Fruit fly (Drosophila melanogaster) whole organism, wandering third instar larva: ENCODE data around the gene Rsbp15.
A peak's percentile ranks its signal among the peaks of the same experiment; 100 is the strongest.

Experiments
- Abd-B ChIP-seq: fragments of >200 bp; optimal IDR thresholded peaks from 2 replicates; lab custom pipeline; 2017; ENCODE audit warnings: missing biosample characterization, missing genetic modification characterization
- CG32264 ChIP-seq: fragments of 200-800 bp; sonication (Bioruptor generic); optimal IDR thresholded peaks from 2 replicates; lab custom pipeline; 2016; ENCODE audit warnings: missing biosample characterization, missing genetic modification characterization
- CG9705 ChIP-seq: fragments of 200-800 bp; sonication (Bioruptor generic); optimal IDR thresholded peaks from 2 replicates; lab custom pipeline; 2018; ENCODE audit warnings: missing biosample characterization, mild to moderate bottlenecking, missing genetic modification characterization
- Dfd ChIP-seq: fragments of >200 bp; optimal IDR thresholded peaks from 2 replicates; lab custom pipeline; 2017; ENCODE audit warnings: missing biosample characterization, missing genetic modification characterization
- Hnf4 ChIP-seq: fragments of 200-800 bp; sonication (Bioruptor generic); optimal IDR thresholded peaks from 2 replicates; lab custom pipeline; 2016; ENCODE audit warnings: missing biosample characterization, mild to moderate bottlenecking, missing genetic modification characterization
- Mio ChIP-seq: sonication (Bioruptor generic); optimal IDR thresholded peaks from 2 replicates; lab custom pipeline; 2016; ENCODE audit warnings: missing biosample characterization, missing genetic modification characterization
- N ChIP-seq: fragments of >200 bp; optimal IDR thresholded peaks from 2 replicates; lab custom pipeline; 2018; ENCODE audit warnings: missing biosample characterization, missing external identifiers, missing genetic modification characterization
- OdsH ChIP-seq: fragments of 200-800 bp; sonication (Bioruptor generic); optimal IDR thresholded peaks from 2 replicates; lab custom pipeline; 2016; ENCODE audit warnings: missing biosample characterization, mild to moderate bottlenecking, missing genetic modification characterization
- Rel ChIP-seq, 2 experiments: fragments of 200-800 bp; sonication (Bioruptor generic) in 1 of 2; optimal IDR thresholded peaks; 2 replicates in 1 of 2; 3 replicates in 1 of 2; lab custom pipeline; 2016 to 2019; ENCODE audit warnings: mild to moderate bottlenecking in 2 of 2, missing biosample characterization in 2 of 2, missing genetic modification characterization in 2 of 2, moderate library complexity in 1 of 2
- br ChIP-seq: fragments of 200-800 bp; sonication (Bioruptor generic); optimal IDR thresholded peaks from 2 replicates; lab custom pipeline; 2016; ENCODE audit warnings: missing biosample characterization, missing genetic modification characterization
- brk ChIP-seq: fragments of 200-800 bp; sonication (Bioruptor generic); optimal IDR thresholded peaks from 2 replicates; lab custom pipeline; 2016; ENCODE audit warnings: missing biosample characterization, mild to moderate bottlenecking, missing genetic modification characterization
- dsf ChIP-seq: sonication (Bioruptor generic); optimal IDR thresholded peaks from 2 replicates; lab custom pipeline; 2016; ENCODE audit warnings: missing biosample characterization, missing genetic modification characterization, borderline replicate concordance
- ey ChIP-seq: fragments of 200-800 bp; sonication (Bioruptor generic); optimal IDR thresholded peaks from 2 replicates; lab custom pipeline; 2016; ENCODE audit warnings: missing biosample characterization, missing genetic modification characterization
- foxo ChIP-seq, 2 experiments: fragments of 200-800 bp; sonication (Bioruptor generic); optimal IDR thresholded peaks; 2 replicates in 1 of 2; 3 replicates in 1 of 2; lab custom pipeline; 2016 to 2017; ENCODE audit warnings: missing biosample characterization in 2 of 2, missing genetic modification characterization in 2 of 2
- h ChIP-seq: fragments of 200-800 bp; sonication (Bioruptor generic); optimal IDR thresholded peaks from 3 replicates; lab custom pipeline; 2016; ENCODE audit warnings: missing biosample characterization, mild to moderate bottlenecking, missing genetic modification characterization
- jim ChIP-seq: fragments of 175-275, 200-325 bp; sonication (Bioruptor generic); optimal IDR thresholded peaks from 2 replicates; lab custom pipeline; 2016; ENCODE audit warnings: missing biosample characterization, mild to moderate bottlenecking, missing genetic modification characterization
- lola ChIP-seq: fragments of >200 bp; optimal IDR thresholded peaks from 2 replicates; lab custom pipeline; 2017; ENCODE audit warnings: missing biosample characterization, missing genetic modification characterization
- pan ChIP-seq: fragments of >200 bp; optimal IDR thresholded peaks from 2 replicates; lab custom pipeline; 2017
- sv ChIP-seq: fragments of 200-800 bp; sonication (Bioruptor generic); optimal IDR thresholded peaks from 3 replicates; lab custom pipeline; 2016; ENCODE audit warnings: missing biosample characterization, missing genetic modification characterization
- tai ChIP-seq: sonication (Bioruptor generic); optimal IDR thresholded peaks from 2 replicates; lab custom pipeline; 2016; ENCODE audit warnings: missing biosample characterization, missing genetic modification characterization
- usp ChIP-seq: fragments of >200 bp; optimal IDR thresholded peaks from 2 replicates; lab custom pipeline; 2017; ENCODE audit warnings: missing biosample characterization, missing genetic modification characterization
- woc ChIP-seq: sonication (Bioruptor generic); optimal IDR thresholded peaks from 2 replicates; lab custom pipeline; 2016; ENCODE audit warnings: missing biosample characterization, mild to moderate bottlenecking, missing genetic modification characterization

Rsbp15 gene

DNA sequence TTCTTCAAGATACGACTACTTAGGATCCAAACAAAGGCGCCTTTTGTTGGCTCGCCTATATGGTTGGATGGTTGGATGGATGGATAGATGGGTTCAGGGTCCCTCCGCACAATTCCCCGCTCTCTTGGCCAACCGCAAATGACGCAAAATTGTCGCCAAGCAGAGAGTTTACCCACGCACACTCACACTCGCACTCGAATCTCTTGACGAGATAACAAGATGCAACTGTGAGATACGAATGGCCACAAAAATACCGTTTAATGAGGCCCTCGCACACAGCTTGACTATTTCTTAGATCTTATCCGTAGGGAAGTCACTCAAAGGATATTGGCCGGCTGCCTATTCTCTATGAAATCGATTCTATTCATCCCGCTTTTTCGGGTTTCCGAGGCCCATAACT lies 37.6 kb downstream of the Rsbp15 start:
- TF ChIP-seq Abd-B (GFP tag; lab: Kevin White, UChicago) (no peak), ey (no peak), CG32264 (GFP tag; lab: Kevin White, UChicago) (no peak), OdsH (GFP tag; lab: Kevin White, UChicago) (no peak), usp (GFP tag; lab: Kevin White, UChicago) (no peak), tai (no peak), Hnf4 (no peak), sv (GFP tag; lab: Kevin White, UChicago) (no peak), jim (GFP tag; lab: Kevin White, UChicago) (no peak), Mio (GFP tag; lab: Kevin White, UChicago) (no peak), Rel (GFP tag; optimal IDR thresholded peaks at IDR 0.05; lab: Kevin White, UChicago) (no peak), Rel (tag; optimal IDR thresholded peaks at IDR 0.05; lab: Kevin White, UChicago) (no peak)

DNA sequence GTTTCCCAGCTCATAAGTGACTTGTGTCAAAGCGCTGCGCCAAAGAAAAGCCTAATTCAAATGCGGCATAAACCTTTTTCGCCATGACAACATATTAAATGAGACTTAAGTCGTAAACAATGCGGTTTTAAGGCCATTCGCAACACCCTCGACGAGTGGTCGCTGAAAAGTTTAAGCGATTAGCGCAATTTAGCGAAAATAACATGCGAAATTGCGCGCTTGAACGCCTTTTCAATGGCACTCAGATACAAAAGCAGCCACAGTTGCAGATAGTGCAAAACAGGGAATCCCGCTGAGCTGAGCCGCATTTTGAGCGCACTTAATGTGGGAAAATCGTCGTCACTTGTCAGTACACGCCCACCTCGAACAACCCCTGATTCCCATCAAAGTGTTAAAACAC lies 38.5 kb downstream of the Rsbp15 start, which contains the start of gene CG44038:
TSS of gene CG44038 (plus strand) at position 301 of the 400 bp plus-strand sequence.
- TF ChIP-seq Dfd (GFP tag; lab: Kevin White, UChicago) (no peak), woc (GFP tag; lab: Kevin White, UChicago) (no peak), lola (GFP tag; lab: Kevin White, UChicago) (no peak), N (GFP tag; lab: Kevin White, UChicago) (no peak), brk (GFP tag; lab: Kevin White, UChicago) (no peak), dsf (GFP tag; lab: Kevin White, UChicago) (no peak)

DNA sequence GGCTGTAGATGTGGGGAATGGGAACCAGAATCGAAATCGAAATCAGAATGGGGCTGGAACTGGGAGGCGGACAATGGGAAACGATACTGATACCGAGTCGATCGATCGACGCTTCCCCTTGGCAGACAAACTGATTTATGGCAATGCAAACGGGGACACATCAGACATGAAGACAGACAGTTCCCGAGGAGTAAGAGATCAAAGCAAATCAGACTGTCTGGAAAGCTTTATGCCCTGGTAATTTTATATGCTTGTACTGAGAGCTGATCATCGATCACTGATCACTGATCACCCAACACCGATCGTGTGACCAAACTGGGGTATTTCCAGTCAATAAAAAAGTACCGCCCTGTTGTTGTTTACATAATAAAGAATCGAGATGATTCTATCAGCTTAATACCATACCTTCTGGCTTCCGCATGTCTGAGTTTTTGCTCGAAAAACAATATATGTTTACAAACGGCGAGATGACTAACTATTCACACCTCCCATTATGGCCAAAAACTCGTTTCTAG lies 47.8 kb downstream of the Rsbp15 start:
- TF ChIP-seq CG9705 (GFP tag; lab: Kevin White, UChicago) (no peak), foxo (GFP tag; optimal IDR thresholded peaks at IDR 0.05; lab: Kevin White, UChicago) (no peak), OdsH (GFP tag; lab: Kevin White, UChicago) (no peak), Rel (GFP tag; optimal IDR thresholded peaks at IDR 0.05; lab: Kevin White, UChicago) (no peak), Rel (tag; optimal IDR thresholded peaks at IDR 0.05; lab: Kevin White, UChicago) (peak; percentile 92), pan (lab: Kevin White, UChicago) (no peak)

dm6 chr3R:12270590-12270989 lies 48.4 kb downstream of the Rsbp15 start, which contains the start of gene CG17738:
TSS of gene CG17738 (plus strand) at chr3R:12270890.
- TF ChIP-seq ey (no peak), CG32264 (GFP tag; lab: Kevin White, UChicago) (no peak), br (GFP tag; lab: Kevin White, UChicago) (no peak), h (no peak)
- TF ChIP-seq, all 38 proteins: peak for 0

DNA sequence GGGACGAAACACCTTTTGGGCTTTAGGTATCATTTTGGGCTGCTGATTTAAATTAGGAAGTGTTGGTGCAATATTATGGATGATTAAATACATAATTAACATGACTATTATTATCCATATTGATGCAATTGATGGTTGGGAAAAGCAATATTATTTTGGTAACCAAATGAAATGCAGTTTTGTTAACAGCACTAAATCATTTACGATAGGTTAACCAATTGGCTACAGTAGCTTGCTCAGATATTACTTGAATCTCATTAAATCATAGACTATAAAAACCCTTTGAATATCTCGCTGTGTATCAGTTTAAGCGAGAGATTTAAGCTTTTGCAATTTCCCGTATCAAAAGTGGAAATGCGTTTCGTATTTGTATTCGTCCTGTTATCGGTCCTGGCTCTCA lies 50.6 kb downstream of the Rsbp15 start, which contains the start of gene Sfp87B:
TSS of gene Sfp87B (plus strand) at position 301 of the 400 bp plus-strand sequence.
- TF ChIP-seq N (GFP tag; lab: Kevin White, UChicago): no peak
